Fruit fly (Drosophila melanogaster): ENCODE results near the gene Cph.
A peak's percentile ranks its signal among the peaks of the same experiment; 100 is the strongest.

Gene Cph

DNA sequence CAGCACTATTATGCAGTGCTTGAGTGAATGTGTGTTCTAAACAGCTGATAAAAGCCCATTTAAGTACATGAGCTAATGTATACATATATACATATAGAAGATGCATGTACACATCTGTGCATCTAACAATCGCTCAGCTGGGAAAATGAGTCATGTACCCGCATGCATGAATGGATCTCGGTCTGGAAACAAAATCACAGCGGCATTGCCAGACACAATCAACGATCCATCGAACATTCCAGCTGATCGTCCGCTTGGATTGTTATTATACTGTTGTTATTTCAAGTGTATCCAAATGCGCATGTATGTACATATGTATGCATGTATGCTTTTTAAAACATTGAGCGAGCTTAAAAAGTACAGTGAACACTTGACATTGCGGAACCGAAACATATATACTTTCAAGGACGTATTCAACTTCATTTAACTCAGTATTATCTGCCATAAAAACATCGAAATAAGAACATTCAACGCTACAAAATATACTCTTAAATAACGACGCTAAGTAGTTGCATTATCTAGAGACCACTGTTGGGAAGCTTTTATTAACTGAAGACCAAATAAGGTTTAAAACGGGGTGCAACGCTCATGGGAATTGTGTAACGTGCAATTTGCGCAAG, 42.1 kb upstream of the Cph start (continued):
- peak; percentile 54 for TF ChIP-seq CG7786 (GFP tag; optimal IDR thresholded peaks at IDR 0.05)
- TF ChIP-seq Lpt (GFP tag; optimal IDR thresholded peaks at IDR 0.05), result no peak
- peak; percentile 73 for TF ChIP-seq CG34422 (GFP tag; IDR thresholded peaks at IDR 0.05)
- peak; percentile 29 for TF ChIP-seq CG31388 (GFP tag; optimal IDR thresholded peaks at IDR 0.05)
- TF ChIP-seq Atf3 (GFP tag; optimal IDR thresholded peaks at IDR 0.05), result peak; percentile 46
- TF ChIP-seq da (GFP tag; optimal IDR thresholded peaks at IDR 0.05), result no peak
- no peak for TF ChIP-seq Doc3 (GFP tag; IDR thresholded peaks at IDR 0.05; ENCODE audit: partially characterized antibody)
- peak; percentile 68 for TF ChIP-seq Rx (GFP tag; IDR thresholded peaks at IDR 0.05)
- peak; percentile 77 for TF ChIP-seq tin (GFP tag; optimal IDR thresholded peaks at IDR 0.05)
- TF ChIP-seq Ravus (GFP tag; IDR thresholded peaks at IDR 0.05), result peak; percentile 41
- no peak for TF ChIP-seq CG14965 (GFP tag; optimal IDR thresholded peaks at IDR 0.05; ENCODE audit: borderline replicate concordance)
- TF ChIP-seq CG18619 (GFP tag; optimal IDR thresholded peaks at IDR 0.05), result peak; percentile 54
- peak; percentile 6 for TF ChIP-seq disco-r (GFP tag; optimal IDR thresholded peaks at IDR 0.05)
- TF ChIP-seq bab2 (GFP tag; optimal IDR thresholded peaks at IDR 0.05), result peak; percentile 70
- peak; percentile 41 for TF ChIP-seq fd64A (GFP tag; optimal IDR thresholded peaks at IDR 0.05)
- TF ChIP-seq CG13894 (tag; optimal IDR thresholded peaks at IDR 0.05), result peak; percentile 69
- peak; percentile 87 for TF ChIP-seq Oli (tag; optimal IDR thresholded peaks at IDR 0.05)
- peak; percentile 70 for TF ChIP-seq CG10366 (GFP tag; IDR thresholded peaks at IDR 0.05)
- peak; percentile 59 for TF ChIP-seq ewg (GFP tag; optimal IDR thresholded peaks at IDR 0.05)
- TF ChIP-seq CG15479 (GFP tag; optimal IDR thresholded peaks at IDR 0.05), result no peak
- TF ChIP-seq CG12391 (tag; optimal IDR thresholded peaks at IDR 0.05), result peak; percentile 76
- peak; percentile 28 for TF ChIP-seq Fer2 (tag; optimal IDR thresholded peaks at IDR 0.05)
- peak; percentile 77 for TF ChIP-seq ttk (GFP tag; IDR thresholded peaks at IDR 0.05)
- TF ChIP-seq CG17361 (GFP tag; IDR thresholded peaks at IDR 0.05), result peak; percentile 62
- TF ChIP-seq Bdp1 (GFP tag; optimal IDR thresholded peaks at IDR 0.05), result peak; percentile 43
- TF ChIP-seq zen (tag; optimal IDR thresholded peaks at IDR 0.05), result peak; percentile 10
- TF ChIP-seq CG3847 (GFP tag; IDR thresholded peaks at IDR 0.05), result peak; percentile 67
- peak; percentile 41; the same call in 1 of the 2 replicates for TF ChIP-seq MBD-R2 (GFP tag; IDR thresholded peaks at IDR 0.05)
- TF ChIP-seq CG34376 (GFP tag; optimal IDR thresholded peaks at IDR 0.05), result peak; percentile 56
- TF ChIP-seq al (GFP tag; IDR thresholded peaks at IDR 0.05), result peak; percentile 58
- no peak for TF ChIP-seq pzg (GFP tag; optimal IDR thresholded peaks at IDR 0.05)
- peak; percentile 66; the same call in 1 of the 2 replicates for TF ChIP-seq sens-2 (GFP tag; IDR thresholded peaks at IDR 0.05)
- TF ChIP-seq Dip2 (GFP tag; IDR thresholded peaks at IDR 0.05), result no peak
- peak; percentile 40 for TF ChIP-seq nau (GFP tag; optimal IDR thresholded peaks at IDR 0.05)
- TF ChIP-seq CG10959 (GFP tag; IDR thresholded peaks at IDR 0.05), result no peak
- no peak for TF ChIP-seq gt (GFP tag; IDR thresholded peaks at IDR 0.05)
- TF ChIP-seq CG1529 (GFP tag; optimal IDR thresholded peaks at IDR 0.05), result peak; percentile 59
- TF ChIP-seq D19A (tag; optimal IDR thresholded peaks at IDR 0.05), result peak; percentile 73
- TF ChIP-seq CG12299 (tag; optimal IDR thresholded peaks at IDR 0.05), result peak; percentile 63
- TF ChIP-seq ase (GFP tag; IDR thresholded peaks at IDR 0.05), result peak; percentile 79; the same call in 2 of the 3 replicates
- TF ChIP-seq abd-A (tag; optimal IDR thresholded peaks at IDR 0.05), result no peak
- no peak for TF ChIP-seq yki (optimal IDR thresholded peaks at IDR 0.05)
- TF ChIP-seq phol (tag; optimal IDR thresholded peaks at IDR 0.05), result peak; percentile 84
- peak; percentile 53 for TF ChIP-seq CG9876 (GFP tag; optimal IDR thresholded peaks at IDR 0.05)
- TF ChIP-seq HHEX (GFP tag; optimal IDR thresholded peaks at IDR 0.05), result peak; percentile 77
- TF ChIP-seq NC2β (GFP tag; optimal IDR thresholded peaks at IDR 0.05), result peak; percentile 55
- no peak for TF ChIP-seq tup (GFP tag; optimal IDR thresholded peaks at IDR 0.05)
- peak; percentile 56 for TF ChIP-seq CG4617 (GFP tag; optimal IDR thresholded peaks at IDR 0.05; ENCODE audit: borderline replicate concordance)
- TF ChIP-seq CG3838 (GFP tag; optimal IDR thresholded peaks at IDR 0.05), result no peak
- TF ChIP-seq CG4730 (GFP tag; IDR thresholded peaks at IDR 0.05), result peak; percentile 56
- TF ChIP-seq MTF-1 (GFP tag; optimal IDR thresholded peaks at IDR 0.05; ENCODE audit: borderline replicate concordance), result peak; percentile 39
